Worm (Caenorhabditis elegans) whole organism, L2 larva: ENCODE results near the gene ttll-4.

Experiments
- C34F6.9 ChIP-seq: fragments of 150-350 bp; optimal IDR thresholded peaks from 2 replicates; lab custom pipeline; 2014; ENCODE audit warnings: missing biosample characterization, missing genetic modification characterization
- F13H6.1 ChIP-seq: sonication (generic microtip); optimal IDR thresholded peaks from 2 replicates; lab custom pipeline; 2016; ENCODE audit warnings: missing genetic modification characterization, missing compliant biosample characterization
- R02D3.7 ChIP-seq: fragments of 150-350 bp; optimal IDR thresholded peaks from 2 replicates; lab custom pipeline; 2014; ENCODE audit warnings: missing biosample characterization, missing genetic modification characterization
- Y55F3AM.14 ChIP-seq: fragments of 200-800 bp; sonication (Bioruptor generic); optimal IDR thresholded peaks from 2 replicates; lab custom pipeline; 2018; ENCODE audit warnings: mild to moderate bottlenecking, missing genetic modification characterization, missing compliant biosample characterization
- ZK546.5 ChIP-seq: sonication (generic microtip); optimal IDR thresholded peaks from 2 replicates; lab custom pipeline; 2017; ENCODE audit warnings: missing biosample characterization, missing genetic modification characterization
- alr-1 ChIP-seq: fragments of 150-350 bp; optimal IDR thresholded peaks from 2 replicates; lab custom pipeline; 2014; ENCODE audit warnings: missing biosample characterization, missing genetic modification characterization
- aly-2 ChIP-seq: fragments of 150-350 bp; optimal IDR thresholded peaks from 2 replicates; lab custom pipeline; 2014; ENCODE audit warnings: missing biosample characterization, missing genetic modification characterization
- ama-1 ChIP-seq: fragments of 150-350 bp; optimal IDR thresholded peaks from 2 replicates; lab custom pipeline; 2018; ENCODE audit warnings: inconsistent platforms
- blmp-1 ChIP-seq: sonication (generic microtip); optimal IDR thresholded peaks from 2 replicates; lab custom pipeline; 2017; ENCODE audit warnings: missing genetic modification characterization, mild to moderate bottlenecking, missing compliant biosample characterization, antibody characterized with exemption, moderate library complexity; ENCODE audit not compliant: insufficient read depth
- ceh-16 ChIP-seq: fragments of 150-350 bp; optimal IDR thresholded peaks from 2 replicates; lab custom pipeline; 2014; ENCODE audit warnings: missing biosample characterization, missing genetic modification characterization
- ceh-82 ChIP-seq: fragments of 150-350 bp; optimal IDR thresholded peaks from 2 replicates; lab custom pipeline; 2014; ENCODE audit warnings: missing biosample characterization, missing genetic modification characterization
- crh-2 ChIP-seq: sonication (generic microtip); optimal IDR thresholded peaks from 2 replicates; lab custom pipeline; 2017; ENCODE audit warnings: missing biosample characterization, missing genetic modification characterization
- dmd-4 ChIP-seq: sonication (generic microtip); optimal IDR thresholded peaks from 2 replicates; lab custom pipeline; 2017; ENCODE audit warnings: missing biosample characterization, missing genetic modification characterization
- egl-27 ChIP-seq: sonication (generic microtip); optimal IDR thresholded peaks from 3 replicates; lab custom pipeline; 2017; ENCODE audit warnings: missing biosample characterization, missing genetic modification reagents, missing genetic modification characterization
- elt-1 ChIP-seq: fragments of 150-350 bp; optimal IDR thresholded peaks from 2 replicates; lab custom pipeline; 2014; ENCODE audit warnings: missing biosample characterization, missing genetic modification characterization
- elt-3 ChIP-seq: sonication (generic microtip); optimal IDR thresholded peaks from 2 replicates; lab custom pipeline; 2017; ENCODE audit warnings: missing biosample characterization, missing genetic modification characterization
- fos-1 ChIP-seq: fragments of 150-350 bp; optimal IDR thresholded peaks from 2 replicates; lab custom pipeline; 2014; ENCODE audit warnings: missing biosample characterization, missing genetic modification characterization
- gmeb-1 ChIP-seq: fragments of 150-350 bp; optimal IDR thresholded peaks from 2 replicates; lab custom pipeline; 2014; ENCODE audit warnings: missing biosample characterization, missing genetic modification characterization
- lin-11 ChIP-seq: fragments of 150-350 bp; sonication (generic microtip); optimal IDR thresholded peaks from 2 replicates; lab custom pipeline; 2014; ENCODE audit warnings: missing biosample characterization, missing genetic modification characterization, inconsistent platforms, mixed read lengths
- lin-13 ChIP-seq: fragments of 150-350 bp; optimal IDR thresholded peaks from 2 replicates; lab custom pipeline; 2014; ENCODE audit warnings: missing biosample characterization, missing genetic modification reagents, missing genetic modification characterization
- lin-39 ChIP-seq: fragments of 150-350 bp; optimal IDR thresholded peaks from 2 replicates; lab custom pipeline; 2014; ENCODE audit warnings: missing biosample characterization, missing genetic modification reagents, missing genetic modification characterization
- lsy-2 ChIP-seq, 2 experiments: fragments of 150-350 bp in 1 of 2; sonication (generic microtip) in 1 of 2; optimal IDR thresholded peaks; 2 replicates each; lab custom pipeline; 2014 to 2017; ENCODE audit warnings: missing biosample characterization in 2 of 2, missing genetic modification characterization in 2 of 2
- mab-5 ChIP-seq: fragments of 150-350 bp; optimal IDR thresholded peaks from 2 replicates; lab custom pipeline; 2014; ENCODE audit warnings: missing biosample characterization, missing genetic modification characterization
- mbf-1 ChIP-seq: sonication (generic microtip); optimal IDR thresholded peaks from 2 replicates; lab custom pipeline; 2017; ENCODE audit warnings: missing biosample characterization, missing genetic modification characterization
- mdl-1 ChIP-seq, 2 experiments: fragments of 150-350 bp in 1 of 2; sonication (generic microtip) in 1 of 2; optimal IDR thresholded peaks; 2 replicates each; lab custom pipeline; 2017; ENCODE audit warnings: missing biosample characterization in 2 of 2, missing genetic modification characterization in 2 of 2
- nhr-10 ChIP-seq: sonication (generic microtip); optimal IDR thresholded peaks from 2 replicates; lab custom pipeline; 2017; ENCODE audit warnings: missing biosample characterization, missing genetic modification characterization
- nhr-11 ChIP-seq: fragments of 150-350 bp; optimal IDR thresholded peaks from 2 replicates; lab custom pipeline; 2014; ENCODE audit warnings: missing biosample characterization, missing genetic modification characterization
- nhr-12 ChIP-seq: fragments of 150-350 bp; optimal IDR thresholded peaks from 2 replicates; lab custom pipeline; 2014; ENCODE audit warnings: missing biosample characterization, missing genetic modification characterization
- nhr-129 ChIP-seq: fragments of 150-350 bp; optimal IDR thresholded peaks from 2 replicates; lab custom pipeline; 2014; ENCODE audit warnings: missing biosample characterization, missing genetic modification characterization
- nhr-21 ChIP-seq: fragments of 150-350 bp; optimal IDR thresholded peaks from 2 replicates; lab custom pipeline; 2014; ENCODE audit warnings: missing biosample characterization, missing genetic modification characterization
- nhr-23 ChIP-seq: fragments of 150-350 bp; optimal IDR thresholded peaks from 2 replicates; lab custom pipeline; 2014; ENCODE audit warnings: missing biosample characterization, missing genetic modification reagents, missing genetic modification characterization
- nhr-237 ChIP-seq: fragments of 150-350 bp; optimal IDR thresholded peaks from 2 replicates; lab custom pipeline; 2014; ENCODE audit warnings: missing biosample characterization, missing genetic modification characterization
- nhr-25 ChIP-seq: fragments of 150-350 bp; sonication (generic microtip); optimal IDR thresholded peaks from 3 replicates; lab custom pipeline; 2014; ENCODE audit warnings: missing biosample characterization, missing genetic modification characterization
- nhr-6 ChIP-seq: fragments of 150-350 bp; optimal IDR thresholded peaks from 2 replicates; lab custom pipeline; 2014; ENCODE audit warnings: missing biosample characterization, missing genetic modification characterization
- nhr-77 ChIP-seq: fragments of 150-350 bp; optimal IDR thresholded peaks from 2 replicates; lab custom pipeline; 2014; ENCODE audit warnings: missing biosample characterization, missing genetic modification characterization
- peb-1 ChIP-seq: fragments of 150-350 bp; optimal IDR thresholded peaks from 2 replicates; lab custom pipeline; 2014; ENCODE audit warnings: missing biosample characterization, missing genetic modification characterization
- sem-4 ChIP-seq: fragments of 150-350 bp; optimal IDR thresholded peaks from 2 replicates; lab custom pipeline; 2014; ENCODE audit warnings: missing biosample characterization, missing genetic modification reagents, missing genetic modification characterization
- skn-1 ChIP-seq: sonication (generic microtip); optimal IDR thresholded peaks from 2 replicates; lab custom pipeline; 2017; ENCODE audit warnings: missing biosample characterization, missing genetic modification characterization
- sma-3 ChIP-seq: sonication (generic microtip); optimal IDR thresholded peaks from 2 replicates; lab custom pipeline; 2016; ENCODE audit warnings: missing genetic modification reagents, missing genetic modification characterization, missing compliant biosample characterization
- sma-9 ChIP-seq, 2 experiments: fragments of 150-350 bp in 1 of 2; sonication (generic microtip) in 1 of 2; optimal IDR thresholded peaks; 2 replicates each; lab custom pipeline; 2014 to 2016; ENCODE audit warnings: missing genetic modification characterization in 2 of 2, mild to moderate bottlenecking in 1 of 2, missing biosample characterization in 1 of 2, missing compliant biosample characterization in 1 of 2, missing genetic modification reagents in 1 of 2, moderate library complexity in 1 of 2
- snpc-4 ChIP-seq: fragments of 150-350 bp; optimal IDR thresholded peaks from 2 replicates; lab custom pipeline; 2014; ENCODE audit warnings: missing biosample characterization, missing genetic modification characterization
- unc-39 ChIP-seq: fragments of 150-350 bp; optimal IDR thresholded peaks from 2 replicates; lab custom pipeline; 2014; ENCODE audit warnings: missing biosample characterization, missing genetic modification characterization
- unc-55 ChIP-seq: fragments of 150-350 bp; sonication (generic microtip); optimal IDR thresholded peaks from 3 replicates; lab custom pipeline; 2014; ENCODE audit warnings: missing biosample characterization, missing genetic modification reagents, missing genetic modification characterization
- unc-62 ChIP-seq: fragments of 150-350 bp; optimal IDR thresholded peaks from 2 replicates; lab custom pipeline; 2014; ENCODE audit warnings: missing biosample characterization, missing genetic modification reagents, missing genetic modification characterization
- zag-1 ChIP-seq: fragments of 150-350 bp; optimal IDR thresholded peaks from 2 replicates; lab custom pipeline; 2014; ENCODE audit warnings: missing biosample characterization, missing genetic modification characterization
- ztf-1 ChIP-seq: fragments of 200-800 bp; sonication (Bioruptor generic); conservative IDR thresholded peaks from 2 replicates; pipeline ENCODE4 v1.3.6; 2022; ENCODE audit warnings: missing genetic modification characterization, missing compliant biosample characterization
- ztf-11 ChIP-seq: sonication (generic microtip); optimal IDR thresholded peaks from 2 replicates; lab custom pipeline; 2017; ENCODE audit warnings: missing biosample characterization, missing genetic modification characterization
- ztf-4 ChIP-seq: fragments of 150-350 bp; optimal IDR thresholded peaks from 2 replicates; lab custom pipeline; 2014; ENCODE audit warnings: missing biosample characterization, missing genetic modification characterization

The ttll-4 gene

DNA sequence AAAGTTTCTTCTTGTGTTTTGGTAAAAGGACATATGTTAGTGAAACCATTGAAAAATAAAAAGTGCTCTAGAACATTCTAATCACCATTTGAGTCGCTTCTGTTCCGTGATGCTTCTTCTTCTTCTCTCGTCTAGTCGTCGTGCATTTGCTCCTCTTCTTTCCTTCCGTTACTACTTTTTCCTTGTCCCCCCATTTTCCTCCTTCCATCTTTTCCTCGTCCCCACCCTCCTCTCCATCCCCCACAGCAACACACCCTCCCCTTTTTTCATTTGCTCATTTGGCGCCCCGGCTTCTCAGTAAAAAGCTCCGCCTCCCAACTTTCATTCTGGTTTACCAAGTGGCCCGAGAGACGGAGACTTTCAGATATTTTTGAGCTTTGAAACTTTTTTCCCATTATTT is 27.7 kb downstream of the ttll-4 start:
- TF ChIP-seq nhr-129 (tag; lab: Kevin White, UChicago) (peak; percentile 23), alr-1 (tag; lab: Kevin White, UChicago) (no peak), C34F6.9 (tag; lab: Kevin White, UChicago) (peak; percentile 70), nhr-77 (tag; lab: Kevin White, UChicago) (no peak), egl-27 (tag; lab: Kevin White, UChicago) (no peak), ZK546.5 (no peak), nhr-6 (tag; lab: Kevin White, UChicago) (no peak), nhr-21 (tag; lab: Kevin White, UChicago) (no peak), Y55F3AM.14 (peak; percentile 9), elt-1 (tag; lab: Kevin White, UChicago) (no peak), fos-1 (no peak), ceh-16 (no peak), ztf-4 (tag; lab: Kevin White, UChicago) (no peak), nhr-237 (tag; lab: Kevin White, UChicago) (no peak), ama-1 (lab: Kevin White, UChicago) (no peak), lsy-2 (tag; optimal IDR thresholded peaks at IDR 0.05; lab: Kevin White, UChicago) (peak in 1 of 2 experiments; percentile 46), crh-2 (tag; lab: Kevin White, UChicago) (peak; percentile 46), ceh-82 (tag; lab: Kevin White, UChicago) (no peak), ztf-11 (tag; lab: Kevin White, UChicago) (no peak), F13H6.1 (tag; lab: Kevin White, UChicago) (peak; percentile 14), mdl-1 (tag; optimal IDR thresholded peaks at IDR 0.05; lab: Kevin White, UChicago) (no peak), mab-5 (tag; lab: Kevin White, UChicago) (peak; percentile 27), nhr-23 (no peak), dmd-4 (tag; lab: Kevin White, UChicago) (no peak), gmeb-1 (tag; lab: Kevin White, UChicago) (no peak), unc-55 (GFP tag; lab: Kevin White, UChicago) (peak; percentile 58), unc-39 (no peak), zag-1 (peak; percentile 73), nhr-12 (tag; lab: Kevin White, UChicago) (no peak), nhr-11 (tag; lab: Kevin White, UChicago) (no peak), blmp-1 (no peak), peb-1 (no peak), sma-9 (GFP tag; optimal IDR thresholded peaks at IDR 0.05; lab: Kevin White, UChicago) (peak; percentile 10), sma-9 (tag; optimal IDR thresholded peaks at IDR 0.05; lab: Kevin White, UChicago) (no peak), lin-11 (tag; lab: Kevin White, UChicago) (peak; percentile 15), sem-4 (peak; percentile 14), lin-39 (no peak), snpc-4 (tag; lab: Kevin White, UChicago) (no peak), ztf-1 (GFP tag; lab: Robert Waterston, UW) (no peak), nhr-25 (tag; lab: Kevin White, UChicago) (no peak), unc-62 (GFP tag; lab: Kevin White, UChicago) (no peak), R02D3.7 (tag; lab: Kevin White, UChicago) (no peak), lin-13 (GFP tag; lab: Kevin White, UChicago) (no peak), nhr-10 (tag; lab: Kevin White, UChicago) (no peak), aly-2 (tag; lab: Kevin White, UChicago) (no peak), mbf-1 (no peak), skn-1 (tag; lab: Kevin White, UChicago) (no peak), elt-3 (tag; lab: Kevin White, UChicago) (no peak), sma-3 (GFP tag; lab: Kevin White, UChicago) (no peak)
